Worm (Caenorhabditis elegans) whole organism, midembryonic: ENCODE measurements around the gene M176.10.

Experiments
- T22C8.4 ChIP-seq: fragments of 200-800 bp; sonication (Bioruptor generic); IDR thresholded peaks from 2 replicates; pipeline ENCODE4 v1.3.6; 2022; ENCODE audit warnings: missing genetic modification characterization, missing compliant biosample characterization
- cog-1 ChIP-seq: sonication (generic microtip); optimal IDR thresholded peaks from 2 replicates; lab custom pipeline; 2016; ENCODE audit warnings: missing genetic modification characterization, missing compliant biosample characterization
- flt-1 ChIP-seq: fragments of 200-800 bp; sonication (Bioruptor generic); IDR thresholded peaks from 2 replicates; pipeline ENCODE4 v1.3.6; 2022; ENCODE audit warnings: missing genetic modification characterization, missing compliant biosample characterization
- klf-2 ChIP-seq: fragments of 200-800 bp; sonication (Bioruptor generic); conservative IDR thresholded peaks from 2 replicates; pipeline ENCODE4 v1.3.6; 2022; ENCODE audit warnings: missing genetic modification reagents, missing genetic modification characterization, missing compliant biosample characterization
- med-1 ChIP-seq: sonication (generic microtip); optimal IDR thresholded peaks from 2 replicates; lab custom pipeline; 2017; ENCODE audit warnings: missing genetic modification characterization, mild to moderate bottlenecking, missing compliant biosample characterization, antibody characterized with exemption, missing genetic modification reagents; ENCODE audit not compliant: insufficient read depth
- ref-1 ChIP-seq: fragments of 200-800 bp; sonication (Bioruptor generic); conservative IDR thresholded peaks from 2 replicates; pipeline ENCODE4 v1.3.6; 2022; ENCODE audit warnings: missing genetic modification reagents, missing genetic modification characterization, missing compliant biosample characterization
- tab-1 ChIP-seq: fragments of 200-800 bp; sonication (Bioruptor generic); IDR thresholded peaks from 2 replicates; pipeline ENCODE4 v1.3.6; 2022; ENCODE audit warnings: missing genetic modification characterization, missing compliant biosample characterization
- ztf-23 ChIP-seq: fragments of 200-800 bp; sonication (Bioruptor generic); IDR thresholded peaks from 2 replicates; pipeline ENCODE4 v1.3.6; 2022; ENCODE audit warnings: missing genetic modification reagents, missing genetic modification characterization, missing compliant biosample characterization
- ztf-29 ChIP-seq: fragments of 200-800 bp; sonication (Bioruptor generic); IDR thresholded peaks from 2 replicates; pipeline ENCODE4 v1.3.6; 2022; ENCODE audit warnings: missing genetic modification reagents, missing genetic modification characterization, missing compliant biosample characterization

Gene M176.10

ce11 chrII:9421969-9422368, 4.0 kb downstream of the M176.10 start, which contains the start of gene M176.11:
Gene M176.11 (plus strand): TSS chrII:9422269.
- TF ChIP-seq med-1 (GFP tag; lab: Kevin White, UChicago) (no peak), T22C8.4 (GFP tag; lab: Robert Waterston, UW) (no peak), klf-2 (GFP tag; lab: Robert Waterston, UW) (no peak), tab-1 (GFP tag; lab: Robert Waterston, UW) (no peak), ztf-29 (GFP tag; lab: Robert Waterston, UW) (no peak), cog-1 (tag; lab: Kevin White, UChicago) (no peak), ref-1 (GFP tag; lab: Robert Waterston, UW) (no peak), ztf-23 (GFP tag; lab: Robert Waterston, UW) (no peak), flt-1 (no peak)

ce11 chrII:9418843-9419532, 7.0 kb downstream of the M176.10 start:
- TF ChIP-seq klf-2 (GFP tag; lab: Robert Waterston, UW) (no peak), med-1 (GFP tag; lab: Kevin White, UChicago) (no peak), flt-1 (no peak), cog-1 (tag; lab: Kevin White, UChicago) (no peak), ztf-23 (GFP tag; lab: Robert Waterston, UW) (no peak), ref-1 (GFP tag; lab: Robert Waterston, UW) (no peak), tab-1 (GFP tag; lab: Robert Waterston, UW) (no peak), ztf-29 (GFP tag; lab: Robert Waterston, UW) (no peak), T22C8.4 (GFP tag; lab: Robert Waterston, UW) (no peak)

ce11 chrII:9418065-9418567, 7.9 kb downstream of the M176.10 start, which contains the start of the genes M176.4 and M176.16:
Gene M176.4 (plus strand): TSS chrII:9418365.
Gene M176.16 (plus strand): TSS chrII:9418517.
- no peak for TF ChIP-seq cog-1 (tag; lab: Kevin White, UChicago)
- no peak for TF ChIP-seq flt-1
- no peak for TF ChIP-seq T22C8.4 (GFP tag; lab: Robert Waterston, UW)
- TF ChIP-seq ref-1 (GFP tag; lab: Robert Waterston, UW), result no peak
- no peak for TF ChIP-seq ztf-23 (GFP tag; lab: Robert Waterston, UW)

- TF ChIP-seq cog-1 (tag; lab: Kevin White, UChicago) (peak; percentile 31), T22C8.4 (GFP tag; lab: Robert Waterston, UW) (no peak), ref-1 (GFP tag; lab: Robert Waterston, UW) (no peak), flt-1 (no peak), tab-1 (GFP tag; lab: Robert Waterston, UW) (no peak), ztf-23 (GFP tag; lab: Robert Waterston, UW) (no peak), ztf-29 (GFP tag; lab: Robert Waterston, UW) (no peak), klf-2 (GFP tag; lab: Robert Waterston, UW) (no peak)
Measured at ce11 chrII:9416381-9417276, 9.3 kb downstream of the M176.10 start, which contains the start of the genes gss-1 and chch-3. Gene gss-1 (minus strand): TSS chrII:9416431. Gene chch-3 (plus strand): TSS chrII:9417013.

- TF ChIP-seq ztf-29 (GFP tag; lab: Robert Waterston, UW), result no peak
- no peak for TF ChIP-seq ztf-23 (GFP tag; lab: Robert Waterston, UW)
- no peak for TF ChIP-seq T22C8.4 (GFP tag; lab: Robert Waterston, UW)
- no peak for TF ChIP-seq flt-1
- TF ChIP-seq cog-1 (tag; lab: Kevin White, UChicago), result no peak
- TF ChIP-seq tab-1 (GFP tag; lab: Robert Waterston, UW), result no peak
- TF ChIP-seq klf-2 (GFP tag; lab: Robert Waterston, UW), result no peak
- no peak for TF ChIP-seq med-1 (GFP tag; lab: Kevin White, UChicago)
- no peak for TF ChIP-seq ref-1 (GFP tag; lab: Robert Waterston, UW)
Measured at ce11 chrII:9412086-9412608, 13.8 kb downstream of the M176.10 start, which contains the start of gene arrd-3. Gene arrd-3 (plus strand): TSS chrII:9412558.

ce11 chrII:9411497-9411896, 14.5 kb downstream of the M176.10 start, which contains the start of gene M176.9:
Gene M176.9 (minus strand): TSS chrII:9411597.
- no peak for TF ChIP-seq cog-1 (tag; lab: Kevin White, UChicago)
- no peak for TF ChIP-seq ztf-23 (GFP tag; lab: Robert Waterston, UW)
- TF ChIP-seq med-1 (GFP tag; lab: Kevin White, UChicago), result no peak

- TF ChIP-seq ref-1 (GFP tag; lab: Robert Waterston, UW) (no peak), cog-1 (tag; lab: Kevin White, UChicago) (no peak), tab-1 (GFP tag; lab: Robert Waterston, UW) (no peak), ztf-29 (GFP tag; lab: Robert Waterston, UW) (no peak), ztf-23 (GFP tag; lab: Robert Waterston, UW) (no peak), T22C8.4 (GFP tag; lab: Robert Waterston, UW) (no peak), med-1 (GFP tag; lab: Kevin White, UChicago) (no peak), flt-1 (no peak), klf-2 (GFP tag; lab: Robert Waterston, UW) (no peak)
Measured at ce11 chrII:9407469-9407868, 18.5 kb downstream of the M176.10 start, which contains the start of gene arrd-2. Gene arrd-2 (plus strand): TSS chrII:9407769.

ce11 chrII:9407020-9407419, 19.0 kb downstream of the M176.10 start, which contains the start of gene mpz-6:
Gene mpz-6 (minus strand): TSS chrII:9407120.
- TF ChIP-seq tab-1 (GFP tag; lab: Robert Waterston, UW) (no peak), ref-1 (GFP tag; lab: Robert Waterston, UW) (no peak), T22C8.4 (GFP tag; lab: Robert Waterston, UW) (no peak), med-1 (GFP tag; lab: Kevin White, UChicago) (no peak), klf-2 (GFP tag; lab: Robert Waterston, UW) (no peak), ztf-23 (GFP tag; lab: Robert Waterston, UW) (no peak), flt-1 (no peak), ztf-29 (GFP tag; lab: Robert Waterston, UW) (no peak), cog-1 (tag; lab: Kevin White, UChicago) (no peak)
